Worm (Caenorhabditis elegans): ENCODE data around the gene msp-56.

DNA sequence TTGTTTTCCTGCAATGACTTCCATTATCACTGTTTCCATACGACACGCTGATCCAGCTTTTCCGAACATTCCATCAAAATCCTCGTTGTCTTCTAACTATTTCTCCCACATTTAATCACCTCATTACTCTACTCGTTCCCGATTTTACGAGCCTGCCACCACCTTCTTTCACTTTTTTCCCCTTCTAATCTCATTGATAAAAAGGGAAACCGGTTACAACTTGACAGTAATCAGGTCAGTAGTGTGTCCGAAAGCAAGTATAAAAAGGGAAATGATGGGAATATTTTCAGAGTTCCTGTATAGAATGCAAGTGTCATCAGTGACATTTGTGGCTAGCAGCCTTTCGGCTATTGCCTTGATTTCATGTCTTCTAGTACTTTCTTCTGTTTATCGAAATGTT, 19.7 kb upstream of the msp-56 start, which contains the start of gene col-123:
- TF ChIP-seq nhr-111 (GFP tag; optimal IDR thresholded peaks at IDR 0.05) (no peak), set-16 (GFP tag; IDR thresholded peaks at IDR 0.05) (no peak), daf-19 (GFP tag; conservative IDR thresholded peaks at IDR 0.05) (no peak), fos-1 (tag; optimal IDR thresholded peaks at IDR 0.05) (no peak), snpc-4 (tag; optimal IDR thresholded peaks at IDR 0.05) (no peak), pha-4 (GFP tag; IDR thresholded peaks at IDR 0.05) (no peak), pha-4 (tag; optimal IDR thresholded peaks at IDR 0.05) (no peak), skn-1 (tag; optimal IDR thresholded peaks at IDR 0.05) (no peak), zfp-2 (tag; optimal IDR thresholded peaks at IDR 0.05) (no peak), dmd-9 (GFP tag; IDR thresholded peaks at IDR 0.05) (no peak)

All from whole organism, L4 larva.